Worm (Caenorhabditis elegans): ENCODE data around the gene mbk-1.

ce11 chrX:14842846-14843369, 18.6 kb upstream of the mbk-1 start:
- TF ChIP-seq tbx-2 (tag; optimal IDR thresholded peaks at IDR 0.05), result no peak
- no peak for TF ChIP-seq ceh-90 (tag; optimal IDR thresholded peaks at IDR 0.05)
- TF ChIP-seq fos-1 (tag; optimal IDR thresholded peaks at IDR 0.05), result no peak
